Comparison of ENCODE assay signal across 5 fruit fly cellular contexts in the genomic region with DNA sequence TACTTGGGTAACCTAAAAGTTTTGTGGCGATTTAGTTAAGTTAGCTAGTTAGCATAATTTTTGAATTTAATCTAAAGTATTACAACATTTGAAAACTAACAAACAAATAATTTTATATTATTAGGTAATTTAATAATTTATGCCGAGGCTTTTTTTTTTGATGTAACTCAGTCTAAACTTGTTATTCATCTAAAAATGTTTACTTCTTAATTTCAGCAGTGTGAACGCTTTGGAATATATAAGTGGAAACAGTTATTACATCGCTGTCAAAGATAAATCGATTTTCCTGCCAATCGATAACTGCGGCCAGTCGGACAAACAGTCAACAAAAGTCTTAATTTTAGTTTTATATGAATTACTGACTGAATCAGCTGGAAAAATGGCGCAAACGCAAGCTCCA.
TF ChIP-seq lines count a peak whose summit lies in the region.

A gene (plus strand): TSS at position 288 of the 400 bp plus-strand sequence.

- no peak for TF ChIP-seq CTCF in whole organism, embryonic (GFP tag; optimal IDR thresholded peaks at IDR 0.05; lab: Kevin White, UChicago)

TF ChIP-seq in whole organism, adult, 20 proteins besides CTCF, POLR2A, EP300 and RAD21:
- no peak for TF ChIP-seq Hr96 (GFP tag; optimal IDR thresholded peaks at IDR 0.05; lab: Kevin White, UChicago)
- no peak for TF ChIP-seq CG11617 (GFP tag; optimal IDR thresholded peaks at IDR 0.05; lab: Kevin White, UChicago)
- peak; percentile 54 for TF ChIP-seq CG7101 (tag; optimal IDR thresholded peaks at IDR 0.05; lab: Kevin White, UChicago)
- peak; percentile 13 for TF ChIP-seq CG14711 (tag; optimal IDR thresholded peaks at IDR 0.05; lab: Kevin White, UChicago)
- TF ChIP-seq Clk (GFP tag; optimal IDR thresholded peaks at IDR 0.05; lab: Kevin White, UChicago): no peak

TF ChIP-seq in whole organism, embryonic, 481 proteins besides CTCF, POLR2A, EP300 and RAD21 (continues in another document):
- TF ChIP-seq Doc3 (GFP tag; IDR thresholded peaks at IDR 0.05; lab: Robert Waterston, UW; ENCODE audit: partially characterized antibody) (0 out of 3 replicates have a peak, but pooled peaks have one; percentile 24), MESR4 (GFP tag; optimal IDR thresholded peaks at IDR 0.05; lab: Kevin White, UChicago) (peak; percentile 26), kah (GFP tag; optimal IDR thresholded peaks at IDR 0.05; lab: Kevin White, UChicago) (no peak), mam (GFP tag; optimal IDR thresholded peaks at IDR 0.05; lab: Kevin White, UChicago) (peak; percentile 22), B-H2 (GFP tag; optimal IDR thresholded peaks at IDR 0.05; lab: Kevin White, UChicago) (no peak), Hmx (GFP tag; optimal IDR thresholded peaks at IDR 0.05; lab: Kevin White, UChicago) (no peak), CG9817 (tag; optimal IDR thresholded peaks at IDR 0.05; lab: Kevin White, UChicago) (no peak), CG8290 (GFP tag; optimal IDR thresholded peaks at IDR 0.05; lab: Kevin White, UChicago) (no peak), CG8290 (tag; optimal IDR thresholded peaks at IDR 0.05; lab: Kevin White, UChicago) (no peak), schlank (tag; optimal IDR thresholded peaks at IDR 0.05; lab: Kevin White, UChicago) (no peak), CG4282 (GFP tag; optimal IDR thresholded peaks at IDR 0.05; lab: Kevin White, UChicago) (no peak), CG15011 (GFP tag; optimal IDR thresholded peaks at IDR 0.05; lab: Kevin White, UChicago) (no peak), lola (GFP tag; optimal IDR thresholded peaks at IDR 0.05; lab: Kevin White, UChicago) (peak in 1 of 3 experiments; percentile 8), CG2120 (GFP tag; optimal IDR thresholded peaks at IDR 0.05; lab: Kevin White, UChicago) (peak; percentile 57), CG10366 (GFP tag; IDR thresholded peaks at IDR 0.05; lab: Robert Waterston, UW) (peak; percentile 18; the same call in 1 of the 2 replicates), D (optimal IDR thresholded peaks at IDR 0.05; lab: Kevin White, UChicago) (no peak), D (GFP tag; optimal IDR thresholded peaks at IDR 0.05; lab: Kevin White, UChicago) (no peak), Lhr (GFP tag; optimal IDR thresholded peaks at IDR 0.05; lab: Kevin White, UChicago) (no peak), cas (GFP tag; IDR thresholded peaks at IDR 0.05; lab: Robert Waterston, UW) (no peak), CG17328 (GFP tag; IDR thresholded peaks at IDR 0.05; lab: Robert Waterston, UW) (no peak)

TF ChIP-seq in whole organism, prepupa, 60 proteins besides CTCF, POLR2A, EP300 and RAD21 (continues in another document):
- TF ChIP-seq Lpt (GFP tag; optimal IDR thresholded peaks at IDR 0.05; lab: Kevin White, UChicago) (no peak), achi (GFP tag; optimal IDR thresholded peaks at IDR 0.05; lab: Kevin White, UChicago) (peak; percentile 83), Eip75B (GFP tag; optimal IDR thresholded peaks at IDR 0.05; lab: Kevin White, UChicago) (no peak), CG8119 (GFP tag; IDR thresholded peaks at IDR 0.05; lab: Robert Waterston, UW) (no peak), Sox102F (GFP tag; optimal IDR thresholded peaks at IDR 0.05; lab: Kevin White, UChicago) (no peak), CG1621 (tag; optimal IDR thresholded peaks at IDR 0.05; lab: Kevin White, UChicago) (no peak), fd85E (GFP tag; optimal IDR thresholded peaks at IDR 0.05; lab: Kevin White, UChicago) (no peak), CG31627 (GFP tag; optimal IDR thresholded peaks at IDR 0.05; lab: Kevin White, UChicago) (peak; percentile 31), CG9139 (GFP tag; optimal IDR thresholded peaks at IDR 0.05; lab: Kevin White, UChicago) (no peak), CG16779 (tag; optimal IDR thresholded peaks at IDR 0.05; lab: Kevin White, UChicago) (no peak), CG3032 (tag; optimal IDR thresholded peaks at IDR 0.05; lab: Kevin White, UChicago) (no peak), Ets21C (GFP tag; optimal IDR thresholded peaks at IDR 0.05; lab: Kevin White, UChicago) (no peak), spab (GFP tag; optimal IDR thresholded peaks at IDR 0.05; lab: Kevin White, UChicago) (no peak), esn (GFP tag; optimal IDR thresholded peaks at IDR 0.05; lab: Kevin White, UChicago) (peak; percentile 33), CG8319 (GFP tag; optimal IDR thresholded peaks at IDR 0.05; lab: Kevin White, UChicago) (no peak), Hr4 (GFP tag; optimal IDR thresholded peaks at IDR 0.05; lab: Kevin White, UChicago) (no peak), CG6276 (GFP tag; optimal IDR thresholded peaks at IDR 0.05; lab: Kevin White, UChicago) (no peak), cyc (GFP tag; optimal IDR thresholded peaks at IDR 0.05; lab: Kevin White, UChicago) (peak; percentile 5), salr (GFP tag; optimal IDR thresholded peaks at IDR 0.05; lab: Kevin White, UChicago) (no peak), lz (GFP tag; optimal IDR thresholded peaks at IDR 0.05; lab: Kevin White, UChicago) (peak; percentile 10), CG11762 (GFP tag; optimal IDR thresholded peaks at IDR 0.05; lab: Kevin White, UChicago; ENCODE audit: insufficient read depth) (no peak), fkh (GFP tag; optimal IDR thresholded peaks at IDR 0.05; lab: Kevin White, UChicago) (no peak)

TF ChIP-seq in whole organism, pupa, 21 proteins besides CTCF, POLR2A, EP300 and RAD21:
- TF ChIP-seq CG9948 (tag; optimal IDR thresholded peaks at IDR 0.05; lab: Kevin White, UChicago) (peak; percentile 4), CG14655 (GFP tag; optimal IDR thresholded peaks at IDR 0.05; lab: Kevin White, UChicago) (no peak)

TF ChIP-seq in whole organism, wandering third instar larva, 38 proteins besides CTCF, POLR2A, EP300 and RAD21:
- TF ChIP-seq h (GFP tag; optimal IDR thresholded peaks at IDR 0.05; lab: Kevin White, UChicago) (no peak), Hr78 (GFP tag; optimal IDR thresholded peaks at IDR 0.05; lab: Kevin White, UChicago) (peak; percentile 16), HLH106 (tag; optimal IDR thresholded peaks at IDR 0.05; lab: Kevin White, UChicago) (no peak), br (GFP tag; optimal IDR thresholded peaks at IDR 0.05; lab: Kevin White, UChicago) (no peak), Hr83 (GFP tag; optimal IDR thresholded peaks at IDR 0.05; lab: Kevin White, UChicago; ENCODE audit: poor library complexity, severe bottlenecking) (no peak), CG9705 (GFP tag; optimal IDR thresholded peaks at IDR 0.05; lab: Kevin White, UChicago) (no peak), dsf (GFP tag; optimal IDR thresholded peaks at IDR 0.05; lab: Kevin White, UChicago; ENCODE audit: borderline replicate concordance) (no peak), lola (GFP tag; optimal IDR thresholded peaks at IDR 0.05; lab: Kevin White, UChicago) (no peak), Mio (GFP tag; optimal IDR thresholded peaks at IDR 0.05; lab: Kevin White, UChicago) (no peak), Dfd (GFP tag; optimal IDR thresholded peaks at IDR 0.05; lab: Kevin White, UChicago) (no peak), sv (GFP tag; optimal IDR thresholded peaks at IDR 0.05; lab: Kevin White, UChicago) (no peak), Dif (GFP tag; optimal IDR thresholded peaks at IDR 0.05; lab: Kevin White, UChicago; ENCODE audit: partially characterized antibody) (no peak), N (GFP tag; optimal IDR thresholded peaks at IDR 0.05; lab: Kevin White, UChicago) (peak; percentile 31), Vsx2 (GFP tag; optimal IDR thresholded peaks at IDR 0.05; lab: Kevin White, UChicago; ENCODE audit: partially characterized antibody) (no peak)
